Worm (Caenorhabditis elegans): ENCODE measurements around the gene fbxb-25.

DNA sequence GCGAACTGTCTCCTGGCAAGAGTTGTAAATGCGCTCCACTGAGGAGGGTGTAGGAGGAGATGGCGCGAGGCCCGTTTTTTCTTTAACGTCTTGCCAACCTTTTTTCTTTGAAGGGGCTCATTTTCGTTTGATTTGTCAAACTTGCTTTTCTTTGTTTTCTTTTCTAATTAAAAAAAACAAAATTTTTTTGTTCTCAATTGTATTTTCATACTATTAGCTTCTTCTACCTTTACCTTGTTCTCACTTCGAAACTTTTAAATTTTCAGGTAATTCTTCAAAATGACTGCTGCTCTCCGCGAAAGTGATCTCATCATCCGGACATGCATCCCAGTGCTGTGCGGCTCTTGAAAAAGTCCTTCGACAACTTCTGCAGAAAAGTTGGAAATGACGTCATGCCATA, 26.1 kb downstream of the fbxb-25 start, which contains the start of gene fbxa-184:
- TF ChIP-seq sem-2 (GFP tag; optimal IDR thresholded peaks at IDR 0.05): no peak
- TF ChIP-seq snpc-4 (tag; optimal IDR thresholded peaks at IDR 0.05): no peak
- no peak for TF ChIP-seq nhr-237 (tag; optimal IDR thresholded peaks at IDR 0.05)
- no peak for TF ChIP-seq elt-3 (tag; optimal IDR thresholded peaks at IDR 0.05)
- TF ChIP-seq ztf-11 (tag; optimal IDR thresholded peaks at IDR 0.05): no peak
- TF ChIP-seq unc-39 (tag; optimal IDR thresholded peaks at IDR 0.05): no peak
- TF ChIP-seq unc-62 (GFP tag; optimal IDR thresholded peaks at IDR 0.05): no peak
- no peak for TF ChIP-seq elt-1 (tag; optimal IDR thresholded peaks at IDR 0.05; ENCODE audit: borderline replicate concordance, insufficient read depth)
- TF ChIP-seq blmp-1 (tag; optimal IDR thresholded peaks at IDR 0.05): no peak
- no peak for TF ChIP-seq mab-5 (tag; optimal IDR thresholded peaks at IDR 0.05)
- TF ChIP-seq lin-13 (tag; optimal IDR thresholded peaks at IDR 0.05): no peak
- TF ChIP-seq nhr-12 (tag; optimal IDR thresholded peaks at IDR 0.05): no peak
